Fruit fly (Drosophila melanogaster) whole organism, embryonic: Measurements from ENCODE around the gene CG13031.

ENCODE experiments used
- CG14441 ChIP-seq: fragments of 200-800 bp; sonication (Bioruptor generic); IDR thresholded peaks from 2 replicates; pipeline ENCODE4 v1.3.6; 2022; ENCODE audit warnings: missing biosample characterization, missing genetic modification characterization
- CG15073 ChIP-seq: fragments of 200-800 bp; sonication (Bioruptor generic); optimal IDR thresholded peaks from 2 replicates; lab custom pipeline; 2016; ENCODE audit warnings: missing biosample characterization, missing genetic modification characterization
- CG1832 ChIP-seq: fragments of 200-800 bp; sonication (Bioruptor generic); optimal IDR thresholded peaks from 2 replicates; lab custom pipeline; 2017; ENCODE audit warnings: missing biosample characterization, mild to moderate bottlenecking, missing genetic modification characterization, inconsistent platforms
- Deaf1 ChIP-seq: fragments of 200-800 bp; optimal IDR thresholded peaks from 3 replicates; lab custom pipeline; 2019; ENCODE audit warnings: missing biosample characterization, mild to moderate bottlenecking, missing genetic modification characterization, moderate library complexity
- NC2α ChIP-seq: fragments of 200-800 bp; sonication (Bioruptor generic); optimal IDR thresholded peaks from 2 replicates; lab custom pipeline; 2016; ENCODE audit warnings: missing biosample characterization, missing genetic modification characterization
- Ssrp ChIP-seq: fragments of 200-800 bp; sonication (Bioruptor generic); optimal IDR thresholded peaks from 2 replicates; lab custom pipeline; 2018; ENCODE audit warnings: missing biosample characterization, mild to moderate bottlenecking, missing genetic modification characterization, moderate library complexity
- ato ChIP-seq: fragments of 200-800 bp; sonication (Bioruptor generic); IDR thresholded peaks from 2 replicates; pipeline ENCODE4 v1.3.6; 2022; ENCODE audit warnings: missing biosample characterization, missing genetic modification characterization; ENCODE audit not compliant: partially characterized antibody
- bowl ChIP-seq: fragments of 200-800 bp; sonication (Bioruptor generic); IDR thresholded peaks from 2 replicates; pipeline ENCODE4 v1.3.6; 2022; ENCODE audit warnings: missing biosample characterization, missing genetic modification characterization
- pnt ChIP-seq: fragments of 200-800 bp; sonication (Bioruptor generic); optimal IDR thresholded peaks from 3 replicates; lab custom pipeline; 2016; ENCODE audit warnings: missing biosample characterization, missing genetic modification characterization
- ttk ChIP-seq: fragments of 200-800 bp; sonication (Bioruptor generic); IDR thresholded peaks from 2 replicates; pipeline ENCODE4 v2.1.2; 2022; ENCODE audit warnings: missing biosample characterization, missing genetic modification characterization
- unc-4 ChIP-seq: fragments of 200-800 bp; sonication (Bioruptor generic); IDR thresholded peaks from 2 replicates; pipeline ENCODE4 v1.3.6; 2022; ENCODE audit warnings: missing biosample characterization, missing genetic modification characterization; ENCODE audit not compliant: partially characterized antibody
- yki ChIP-seq: fragments of >200 bp; optimal IDR thresholded peaks from 3 replicates; lab custom pipeline; 2018
- zen ChIP-seq: fragments of 200-800 bp; sonication (Bioruptor generic); optimal IDR thresholded peaks from 3 replicates; lab custom pipeline; 2018; ENCODE audit warnings: missing biosample characterization, mild to moderate bottlenecking, missing genetic modification characterization, moderate library complexity

DNA sequence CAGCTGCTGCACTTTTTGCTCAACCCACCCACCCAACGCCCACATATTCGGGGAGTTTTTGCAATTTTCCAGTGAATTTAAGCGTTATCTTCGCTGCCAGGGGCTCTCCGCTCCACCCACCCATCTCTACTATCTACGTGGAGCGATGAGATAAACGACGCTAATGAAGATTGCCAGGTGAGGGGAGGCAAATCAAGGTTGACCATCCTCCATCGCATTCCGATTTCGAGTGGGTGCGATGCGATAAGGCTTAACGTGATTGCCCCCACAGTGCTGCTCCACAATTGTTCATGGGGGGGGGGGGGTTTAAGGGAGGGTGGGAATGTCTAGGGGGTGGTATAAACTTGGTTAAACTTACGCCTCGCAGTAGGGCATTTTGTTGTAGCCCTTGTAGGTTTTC is 30.8 kb upstream of the CG13031 start:
- no peak for TF ChIP-seq pnt
- no peak for TF ChIP-seq unc-4
- TF ChIP-seq yki (lab: Kevin White, UChicago), result no peak
- no peak for TF ChIP-seq Deaf1 (tag; lab: Kevin White, UChicago)
- TF ChIP-seq ttk (GFP tag; lab: Robert Waterston, UW), result peak; percentile 68
- TF ChIP-seq CG1832 (GFP tag; lab: Kevin White, UChicago), result no peak
- TF ChIP-seq Ssrp, result no peak
- no peak for TF ChIP-seq NC2α (GFP tag; lab: Kevin White, UChicago)
- no peak for TF ChIP-seq zen
- no peak for TF ChIP-seq CG14441 (GFP tag; lab: Robert Waterston, UW)
- TF ChIP-seq ato (GFP tag; lab: Robert Waterston, UW), result no peak
- TF ChIP-seq CG15073 (GFP tag; lab: Kevin White, UChicago), result no peak
- TF ChIP-seq bowl, result no peak
